Worm (Caenorhabditis elegans): Measurements from ENCODE around the gene T28B11.1.

- TF ChIP-seq unc-62 (GFP tag; optimal IDR thresholded peaks at IDR 0.05) (no peak), lin-13 (tag; optimal IDR thresholded peaks at IDR 0.05) (no peak), ceh-43 (GFP tag; optimal IDR thresholded peaks at IDR 0.05) (no peak), nhr-12 (tag; optimal IDR thresholded peaks at IDR 0.05) (no peak)
Observed at ce11 chrV:10711004-10711403, 21.2 kb downstream of the T28B11.1 start.

Data from whole organism, mixed stage, embryonic.